Worm (Caenorhabditis elegans): ENCODE measurements around the gene R09D1.12.

The R09D1.12 gene

DNA sequence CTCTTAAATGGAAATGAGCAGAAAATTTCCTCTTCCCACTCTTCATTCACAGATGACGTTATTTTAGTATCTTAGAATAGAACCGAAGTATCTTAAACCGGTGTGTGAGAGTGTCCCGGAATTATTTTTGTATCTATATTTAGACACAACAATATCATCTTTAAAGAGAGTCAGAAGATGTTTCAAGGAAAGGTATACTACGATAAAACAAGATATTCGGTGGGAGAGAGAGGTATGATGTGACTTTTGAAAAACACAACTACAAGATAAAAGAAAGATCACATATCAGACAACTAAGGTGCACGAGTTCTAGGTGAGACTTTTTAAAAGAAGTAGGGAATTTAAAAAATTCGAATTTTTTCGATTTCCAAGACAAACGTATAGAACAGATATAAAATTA lies 38.5 kb upstream of the R09D1.12 start:
- TF ChIP-seq hlh-1 (tag; optimal IDR thresholded peaks at IDR 0.05), result no peak
- TF ChIP-seq elt-1 (tag; optimal IDR thresholded peaks at IDR 0.05; ENCODE audit: borderline replicate concordance, insufficient read depth), result no peak
- no peak for TF ChIP-seq ceh-83 (GFP tag; optimal IDR thresholded peaks at IDR 0.05)
- no peak for TF ChIP-seq flh-1 (GFP tag; optimal IDR thresholded peaks at IDR 0.05)
- TF ChIP-seq snpc-4 (tag; optimal IDR thresholded peaks at IDR 0.05), result no peak
- TF ChIP-seq sem-2 (GFP tag; optimal IDR thresholded peaks at IDR 0.05), result no peak
- TF ChIP-seq nhr-28 (tag; optimal IDR thresholded peaks at IDR 0.05), result no peak
- no peak for TF ChIP-seq ces-1 (GFP tag; optimal IDR thresholded peaks at IDR 0.05)
- TF ChIP-seq sptf-1 (tag; optimal IDR thresholded peaks at IDR 0.05), result no peak
- TF ChIP-seq unc-39 (tag; optimal IDR thresholded peaks at IDR 0.05), result no peak

DNA sequence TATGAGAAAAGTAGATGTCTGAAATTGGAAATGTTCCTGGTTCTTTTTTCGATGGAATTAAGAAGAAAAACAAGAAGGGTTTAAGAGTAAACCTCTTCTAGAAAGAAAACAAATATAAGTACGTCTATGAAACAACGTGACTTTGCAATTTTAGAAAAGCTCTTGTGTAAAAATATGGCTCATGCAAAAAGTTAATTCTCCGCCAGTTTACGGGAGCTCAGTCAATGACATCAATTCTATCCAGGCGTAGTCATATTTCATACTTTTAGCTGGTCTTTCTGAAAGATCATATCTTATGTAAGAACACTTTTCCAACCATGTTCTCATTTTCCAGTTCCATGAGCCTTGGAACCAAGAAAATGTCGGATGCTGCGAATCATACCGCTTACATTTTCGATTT lies 37.9 kb upstream of the R09D1.12 start:
- TF ChIP-seq unc-39 (tag; optimal IDR thresholded peaks at IDR 0.05) (no peak), mls-2 (tag; optimal IDR thresholded peaks at IDR 0.05) (no peak), lin-13 (tag; optimal IDR thresholded peaks at IDR 0.05) (no peak), blmp-1 (tag; optimal IDR thresholded peaks at IDR 0.05) (no peak), ceh-43 (GFP tag; optimal IDR thresholded peaks at IDR 0.05) (no peak), tbx-8 (GFP tag; optimal IDR thresholded peaks at IDR 0.05) (no peak), snpc-4 (tag; optimal IDR thresholded peaks at IDR 0.05) (no peak)

DNA sequence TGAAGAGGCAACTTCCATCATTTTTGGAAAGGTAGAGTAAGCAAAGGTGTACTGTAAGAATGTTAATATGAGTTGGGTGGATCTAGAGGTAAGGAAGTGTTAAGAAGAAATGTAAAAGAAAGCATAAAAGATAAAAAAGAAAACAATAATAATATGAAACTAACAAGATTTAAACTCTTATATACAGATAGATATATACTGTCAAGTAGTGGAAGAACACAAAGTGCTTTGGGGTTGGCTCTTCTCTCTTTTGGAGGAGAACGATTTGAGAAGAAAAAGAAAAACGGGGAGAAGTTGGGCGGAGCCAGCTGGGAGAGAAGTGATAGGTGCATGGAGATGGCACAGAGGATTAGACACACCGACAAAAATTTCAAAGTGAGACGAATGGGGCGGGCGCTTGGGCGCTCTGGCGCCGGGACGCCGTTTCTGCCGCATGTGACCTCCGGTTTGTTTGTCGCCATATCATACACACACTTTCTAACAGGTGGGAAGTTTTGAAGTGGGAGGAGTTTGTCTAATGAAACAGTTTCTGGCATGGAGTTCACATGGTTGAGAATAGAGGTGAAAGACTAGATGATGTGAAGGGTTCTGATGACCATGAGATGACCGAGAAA lies 35.4 kb upstream of the R09D1.12 start, which contains the start of gene T19H5.4:
T19H5.4 (minus strand) TSS at position 51 of the 614 bp plus-strand sequence.
- TF ChIP-seq blmp-1 (tag; optimal IDR thresholded peaks at IDR 0.05), result no peak
- TF ChIP-seq nhr-76 (tag; optimal IDR thresholded peaks at IDR 0.05), result no peak
- no peak for TF ChIP-seq unc-39 (tag; optimal IDR thresholded peaks at IDR 0.05)
- no peak for TF ChIP-seq mls-2 (tag; optimal IDR thresholded peaks at IDR 0.05)
- no peak for TF ChIP-seq pha-4 (tag; optimal IDR thresholded peaks at IDR 0.05)
- no peak for TF ChIP-seq ham-2 (GFP tag; optimal IDR thresholded peaks at IDR 0.05)
- TF ChIP-seq lin-32 (GFP tag; optimal IDR thresholded peaks at IDR 0.05), result no peak

DNA sequence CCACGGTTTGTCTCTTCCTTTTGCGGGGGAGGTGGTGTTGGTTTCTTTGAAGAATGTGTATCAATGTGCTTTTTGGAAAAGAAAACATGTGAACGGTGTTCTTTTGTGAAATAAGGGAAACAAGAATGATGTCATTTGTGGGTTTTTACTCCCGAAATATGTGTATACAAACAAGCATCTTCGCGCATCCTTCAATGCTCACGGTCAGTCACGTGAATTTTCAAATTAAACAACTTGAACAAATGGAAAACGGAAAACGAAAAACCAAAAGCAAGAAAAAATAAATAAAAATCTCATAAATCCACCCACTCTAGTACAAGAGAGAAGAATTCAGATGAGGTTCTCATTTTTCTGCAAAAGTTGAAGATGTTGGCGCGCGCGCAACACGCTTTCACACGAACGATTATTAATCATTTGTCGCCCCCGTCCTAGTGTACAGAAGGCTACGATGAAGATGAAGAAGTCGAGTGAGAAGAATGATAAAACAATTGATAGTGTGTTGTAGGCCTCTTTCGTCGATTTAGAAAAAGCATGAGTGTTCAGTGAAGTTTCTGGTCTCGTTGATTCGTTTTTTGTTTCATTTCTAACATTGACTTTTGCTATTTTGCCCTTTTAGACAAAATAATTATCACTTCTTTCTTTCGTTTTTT lies 33.1 kb upstream of the R09D1.12 start:
- TF ChIP-seq snpc-4 (tag; optimal IDR thresholded peaks at IDR 0.05), result no peak
- no peak for TF ChIP-seq nhr-28 (tag; optimal IDR thresholded peaks at IDR 0.05)
- no peak for TF ChIP-seq M03D4.4 (tag; optimal IDR thresholded peaks at IDR 0.05)

DNA sequence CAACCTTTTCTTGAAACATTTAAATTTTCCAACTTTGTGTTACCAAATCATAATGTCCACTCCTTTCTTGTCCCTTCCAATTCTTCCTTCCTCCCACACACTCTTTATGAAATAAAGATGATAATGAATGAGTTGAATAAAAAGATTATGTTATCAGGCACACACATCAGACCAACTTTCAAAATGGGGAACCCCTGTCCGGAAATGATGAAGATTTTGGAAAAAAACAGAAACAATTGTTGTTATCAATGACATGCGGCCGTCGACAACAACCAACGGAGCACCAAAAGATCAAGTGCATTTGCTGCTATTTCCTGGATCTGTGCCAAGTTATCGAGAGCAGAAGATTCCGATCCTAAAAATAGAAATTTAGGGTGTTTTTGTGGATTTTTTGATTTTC lies 31.3 kb upstream of the R09D1.12 start:
- TF ChIP-seq cnd-1 (tag; optimal IDR thresholded peaks at IDR 0.05) (no peak), nhr-12 (tag; optimal IDR thresholded peaks at IDR 0.05) (no peak), drap-1 (GFP tag; optimal IDR thresholded peaks at IDR 0.05) (no peak), nhr-2 (tag; optimal IDR thresholded peaks at IDR 0.05) (no peak), sptf-1 (tag; optimal IDR thresholded peaks at IDR 0.05) (no peak), unc-62 (GFP tag; optimal IDR thresholded peaks at IDR 0.05) (no peak), ceh-43 (GFP tag; optimal IDR thresholded peaks at IDR 0.05) (no peak), snpc-4 (tag; optimal IDR thresholded peaks at IDR 0.05) (no peak), zip-8 (tag; optimal IDR thresholded peaks at IDR 0.05) (no peak), elt-1 (tag; optimal IDR thresholded peaks at IDR 0.05; ENCODE audit: borderline replicate concordance, insufficient read depth) (no peak), blmp-1 (tag; optimal IDR thresholded peaks at IDR 0.05) (no peak), lin-32 (GFP tag; optimal IDR thresholded peaks at IDR 0.05) (no peak), nhr-76 (tag; optimal IDR thresholded peaks at IDR 0.05) (no peak), mab-5 (tag; optimal IDR thresholded peaks at IDR 0.05) (no peak), ztf-11 (tag; optimal IDR thresholded peaks at IDR 0.05) (no peak), flh-1 (GFP tag; optimal IDR thresholded peaks at IDR 0.05) (no peak), elt-3 (tag; optimal IDR thresholded peaks at IDR 0.05) (no peak), sem-2 (GFP tag; optimal IDR thresholded peaks at IDR 0.05) (no peak)

DNA sequence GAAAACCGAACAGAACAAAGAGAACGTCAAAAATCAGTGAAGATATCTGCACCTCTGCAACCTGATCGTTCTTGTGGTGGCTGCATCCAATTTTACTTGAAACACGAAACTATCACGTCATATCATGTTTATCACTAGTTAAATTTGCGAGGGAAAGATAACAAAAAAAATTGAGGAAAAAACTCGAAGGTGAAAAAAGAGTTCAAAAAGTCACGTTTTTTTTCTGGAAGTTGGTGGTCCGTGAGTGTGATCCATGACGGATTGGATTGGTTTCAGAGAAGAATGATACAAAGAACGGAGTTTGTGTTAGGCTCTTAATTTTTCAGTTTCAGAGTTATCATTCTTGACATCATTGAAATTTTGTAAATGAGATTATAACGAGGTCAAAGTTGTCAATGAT lies 30.5 kb upstream of the R09D1.12 start:
- no peak for TF ChIP-seq bed-3 (GFP tag; optimal IDR thresholded peaks at IDR 0.05)
- TF ChIP-seq elt-1 (tag; optimal IDR thresholded peaks at IDR 0.05; ENCODE audit: borderline replicate concordance, insufficient read depth), result no peak
- TF ChIP-seq ceh-83 (GFP tag; optimal IDR thresholded peaks at IDR 0.05), result no peak
- TF ChIP-seq unc-62 (GFP tag; optimal IDR thresholded peaks at IDR 0.05), result no peak
- no peak for TF ChIP-seq nhr-28 (tag; optimal IDR thresholded peaks at IDR 0.05)
- no peak for TF ChIP-seq lsy-2 (tag; optimal IDR thresholded peaks at IDR 0.05)
- no peak for TF ChIP-seq ham-2 (GFP tag; optimal IDR thresholded peaks at IDR 0.05)
- no peak for TF ChIP-seq ceh-39 (tag; optimal IDR thresholded peaks at IDR 0.05)
- TF ChIP-seq nhr-2 (tag; optimal IDR thresholded peaks at IDR 0.05), result no peak
- no peak for TF ChIP-seq M03D4.4 (tag; optimal IDR thresholded peaks at IDR 0.05)
- no peak for TF ChIP-seq nhr-237 (tag; optimal IDR thresholded peaks at IDR 0.05)
- no peak for TF ChIP-seq nhr-12 (tag; optimal IDR thresholded peaks at IDR 0.05)
